Worm (Caenorhabditis elegans): ENCODE measurements around the gene kin-9.

kin-9 gene

ce11 chrX:8421594-8421993 lies 10.9 kb upstream of the kin-9 start:
- TF ChIP-seq fos-1 (tag; optimal IDR thresholded peaks at IDR 0.05) = no peak
- TF ChIP-seq ceh-28 (tag; optimal IDR thresholded peaks at IDR 0.05) = no peak
- no peak for TF ChIP-seq nhr-11 (tag; optimal IDR thresholded peaks at IDR 0.05)
- TF ChIP-seq nhr-23 (tag; optimal IDR thresholded peaks at IDR 0.05) = no peak
- no peak for TF ChIP-seq ZK546.5 (tag; optimal IDR thresholded peaks at IDR 0.05)
- TF ChIP-seq lin-39 (tag; optimal IDR thresholded peaks at IDR 0.05) = no peak
- TF ChIP-seq ztf-11 (tag; optimal IDR thresholded peaks at IDR 0.05) = no peak
- TF ChIP-seq elt-3 (tag; optimal IDR thresholded peaks at IDR 0.05) = no peak
- no peak for TF ChIP-seq nhr-25 (tag; optimal IDR thresholded peaks at IDR 0.05)
- no peak for TF ChIP-seq daf-12 (tag; optimal IDR thresholded peaks at IDR 0.05)
- TF ChIP-seq egl-27 (tag; optimal IDR thresholded peaks at IDR 0.05) = no peak
- TF ChIP-seq sea-2 (GFP tag; optimal IDR thresholded peaks at IDR 0.05) = no peak
- TF ChIP-seq aly-2 (tag; optimal IDR thresholded peaks at IDR 0.05) = no peak

- TF ChIP-seq ceh-16 (tag; optimal IDR thresholded peaks at IDR 0.05) (no peak), elt-2 (tag; optimal IDR thresholded peaks at IDR 0.05) (peak; percentile 45), pqm-1 (tag; optimal IDR thresholded peaks at IDR 0.05) (no peak), R02D3.7 (tag; optimal IDR thresholded peaks at IDR 0.05) (peak; percentile 93), daf-12 (tag; optimal IDR thresholded peaks at IDR 0.05) (no peak), snpc-4 (tag; optimal IDR thresholded peaks at IDR 0.05) (peak; percentile 62), lin-15B (tag; optimal IDR thresholded peaks at IDR 0.05) (peak; percentile 53), nfya-1 (tag; optimal IDR thresholded peaks at IDR 0.05; ENCODE audit: insufficient read depth) (peak; percentile 70), fkh-2 (tag; optimal IDR thresholded peaks at IDR 0.05) (no peak), tbx-2 (tag; optimal IDR thresholded peaks at IDR 0.05) (no peak), hmg-11 (tag; optimal IDR thresholded peaks at IDR 0.05) (peak; percentile 41), pha-4 (tag; optimal IDR thresholded peaks at IDR 0.05) (peak; percentile 77), aly-2 (tag; optimal IDR thresholded peaks at IDR 0.05) (no peak), nhr-23 (tag; optimal IDR thresholded peaks at IDR 0.05) (peak; percentile 78), ceh-28 (tag; optimal IDR thresholded peaks at IDR 0.05) (peak; percentile 9), lin-39 (tag; optimal IDR thresholded peaks at IDR 0.05) (peak; percentile 69), nhr-12 (tag; optimal IDR thresholded peaks at IDR 0.05) (no peak), nhr-25 (tag; optimal IDR thresholded peaks at IDR 0.05) (peak; percentile 28)
Observed at ce11 chrX:8422020-8422419, 10.4 kb upstream of the kin-9 start, which contains the start of gene tag-123. Gene tag-123, minus strand, starts transcription at chrX:8422055.

- TF ChIP-seq pqm-1 (tag; optimal IDR thresholded peaks at IDR 0.05) = peak; percentile 71
- TF ChIP-seq R02D3.7 (tag; optimal IDR thresholded peaks at IDR 0.05) = no peak
- peak; percentile 52 for TF ChIP-seq elt-2 (tag; optimal IDR thresholded peaks at IDR 0.05)
- TF ChIP-seq snpc-4 (tag; optimal IDR thresholded peaks at IDR 0.05) = no peak
- TF ChIP-seq fkh-2 (tag; optimal IDR thresholded peaks at IDR 0.05) = no peak
- no peak for TF ChIP-seq unc-62 (GFP tag; optimal IDR thresholded peaks at IDR 0.05)
- peak; percentile 33 for TF ChIP-seq pha-4 (tag; optimal IDR thresholded peaks at IDR 0.05)
- TF ChIP-seq nhr-76 (tag; optimal IDR thresholded peaks at IDR 0.05) = no peak
Observed at ce11 chrX:8423199-8423598, 9.3 kb upstream of the kin-9 start.

- TF ChIP-seq elt-2 (tag; optimal IDR thresholded peaks at IDR 0.05) = no peak
- TF ChIP-seq daf-12 (tag; optimal IDR thresholded peaks at IDR 0.05) = no peak
- no peak for TF ChIP-seq R02D3.7 (tag; optimal IDR thresholded peaks at IDR 0.05)
- TF ChIP-seq fos-1 (tag; optimal IDR thresholded peaks at IDR 0.05) = no peak
Observed at ce11 chrX:8423633-8424032, 8.8 kb upstream of the kin-9 start, which contains the start of gene tth-1. Gene tth-1, minus strand, starts transcription at chrX:8423733.

ce11 chrX:8424286-8424685 lies 8.2 kb upstream of the kin-9 start:
- no peak for TF ChIP-seq jun-1 (tag; optimal IDR thresholded peaks at IDR 0.05)
- TF ChIP-seq ztf-11 (tag; optimal IDR thresholded peaks at IDR 0.05) = no peak
- no peak for TF ChIP-seq fkh-10 (GFP tag; optimal IDR thresholded peaks at IDR 0.05)
- TF ChIP-seq pha-4 (tag; optimal IDR thresholded peaks at IDR 0.05) = peak; percentile 4
- no peak for TF ChIP-seq ZK546.5 (tag; optimal IDR thresholded peaks at IDR 0.05)
- no peak for TF ChIP-seq fos-1 (tag; optimal IDR thresholded peaks at IDR 0.05)
- no peak for TF ChIP-seq R02D3.7 (tag; optimal IDR thresholded peaks at IDR 0.05)
- TF ChIP-seq lsy-12 (tag; optimal IDR thresholded peaks at IDR 0.05) = no peak
- TF ChIP-seq nhr-25 (tag; optimal IDR thresholded peaks at IDR 0.05) = peak; percentile 4
- TF ChIP-seq lin-39 (tag; optimal IDR thresholded peaks at IDR 0.05) = no peak
- no peak for TF ChIP-seq daf-12 (tag; optimal IDR thresholded peaks at IDR 0.05)
- TF ChIP-seq unc-62 (GFP tag; optimal IDR thresholded peaks at IDR 0.05) = no peak
- TF ChIP-seq ceh-82 (tag; optimal IDR thresholded peaks at IDR 0.05) = no peak

All from whole organism, L3 larva.